Fruit fly (Drosophila melanogaster): ENCODE data around the gene CG4074.

DNA sequence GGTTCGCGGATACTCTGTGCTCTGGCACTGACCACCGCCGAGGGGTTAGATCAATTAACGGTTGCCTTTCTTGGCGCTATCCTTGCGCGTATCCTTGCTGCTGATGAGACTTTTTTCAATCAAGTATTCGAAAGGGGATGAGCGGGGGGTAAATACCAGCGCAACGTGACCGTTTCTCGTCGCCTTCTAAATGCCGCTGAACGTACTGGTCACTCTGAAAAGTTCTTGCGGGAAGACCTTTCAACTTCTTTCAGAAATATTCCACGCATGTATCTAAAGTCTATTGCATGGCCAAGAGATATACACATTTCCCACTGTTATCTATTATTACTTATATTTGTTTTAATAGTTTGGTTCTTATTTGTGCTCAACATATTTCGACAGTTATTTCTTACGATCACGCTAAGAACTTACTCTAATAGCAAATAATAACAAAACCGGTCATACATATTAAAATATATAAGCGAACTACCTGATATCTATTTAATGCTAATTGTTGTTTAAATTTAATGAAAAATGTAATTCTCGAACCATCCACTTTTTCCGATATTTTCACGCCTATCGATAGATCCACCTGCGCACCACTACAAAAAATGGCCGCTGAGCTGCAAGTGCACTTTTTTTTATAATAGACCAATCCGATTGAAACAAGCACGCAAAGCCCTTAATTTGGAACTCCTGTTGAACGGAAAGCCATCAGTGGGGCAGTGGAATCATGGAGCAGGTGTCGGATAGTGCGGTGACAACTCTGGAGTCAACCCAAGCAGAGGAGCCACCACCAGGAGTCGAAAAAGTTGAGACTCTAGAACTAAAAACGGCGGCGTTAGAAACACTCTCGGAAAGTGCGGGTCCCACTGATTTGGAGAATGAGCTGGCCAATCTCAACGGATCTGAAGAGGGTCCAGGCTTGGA lies 40.0 kb upstream of the CG4074 start, which contains the start of the genes CG3634 and HIPP1:
- TF ChIP-seq CG8478 (optimal IDR thresholded peaks at IDR 0.05) (no peak), CTCF (optimal IDR thresholded peaks at IDR 0.05) (no peak)

Measured in S2 (cell line).